Worm (Caenorhabditis elegans) whole organism, dauer: ENCODE data around the gene mtp-18.

Source experiments
- unc-62 ChIP-seq: sonication (generic microtip); optimal IDR thresholded peaks from 2 replicates; lab custom pipeline; 2017; ENCODE audit warnings: missing biosample characterization, missing genetic modification reagents, missing genetic modification characterization

mtp-18 gene

ce11 chrX:6201542-6201941 is 4.7 kb downstream of the mtp-18 start:
- no peak for TF ChIP-seq unc-62

- TF ChIP-seq unc-62: no peak
Measured at ce11 chrX:6196627-6197026, 9.6 kb downstream of the mtp-18 start, which contains the start of gene daf-9. Gene daf-9 (plus strand): TSS chrX:6196927.

- no peak for TF ChIP-seq unc-62
Measured at ce11 chrX:6194191-6194724, 11.9 kb downstream of the mtp-18 start, which contains the start of gene ceh-54. Gene ceh-54 (minus strand): TSS chrX:6194241.

ce11 chrX:6189955-6190354 is 16.2 kb downstream of the mtp-18 start, which contains the start of gene T13C5.9:
Gene T13C5.9 (plus strand): TSS chrX:6190255.
- no peak for TF ChIP-seq unc-62

- no peak for TF ChIP-seq unc-62
Measured at ce11 chrX:6187848-6188247, 18.4 kb downstream of the mtp-18 start, which contains the start of gene T13C5.10. Gene T13C5.10 (plus strand): TSS chrX:6188148.

- TF ChIP-seq unc-62: no peak
Measured at ce11 chrX:6184709-6185108, 21.5 kb downstream of the mtp-18 start, which contains the start of gene T13C5.2. Gene T13C5.2 (plus strand): TSS chrX:6185009.

- no peak for TF ChIP-seq unc-62
Measured at ce11 chrX:6180293-6180692, 25.9 kb downstream of the mtp-18 start, which contains the start of gene T13C5.7. Gene T13C5.7 (plus strand): TSS chrX:6180593.

- TF ChIP-seq unc-62: no peak
Measured at ce11 chrX:6178989-6179388, 27.2 kb downstream of the mtp-18 start.

- TF ChIP-seq unc-62: no peak
Measured at ce11 chrX:6177944-6178566, 28.1 kb downstream of the mtp-18 start, which contains the start of the genes T25B2.4 and T13C5.3. Gene T25B2.4 (plus strand): TSS chrX:6178244. Gene T13C5.3 (plus strand): TSS chrX:6178516.

- TF ChIP-seq unc-62: no peak
Measured at ce11 chrX:6175829-6176228, 30.4 kb downstream of the mtp-18 start, which contains the start of gene T25B2.3. Gene T25B2.3 (plus strand): TSS chrX:6176129.

- TF ChIP-seq unc-62: no peak
Measured at ce11 chrX:6173656-6174055, 32.5 kb downstream of the mtp-18 start, which contains the start of gene T25B2.1. Gene T25B2.1 (plus strand): TSS chrX:6173956.

ce11 chrX:6169252-6169651 is 37.0 kb downstream of the mtp-18 start, which contains the start of gene T25B2.2:
Gene T25B2.2 (plus strand): TSS chrX:6169643.
- TF ChIP-seq unc-62: no peak

- TF ChIP-seq unc-62: no peak
Measured at ce11 chrX:6167376-6167775, 38.8 kb downstream of the mtp-18 start.

ce11 chrX:6162037-6162436 is 44.2 kb downstream of the mtp-18 start:
- TF ChIP-seq unc-62: no peak

ce11 chrX:6160427-6160826 is 45.8 kb downstream of the mtp-18 start, which contains the start of gene odd-2:
Gene odd-2 (minus strand): TSS chrX:6160527.
- no peak for TF ChIP-seq unc-62

ce11 chrX:6159562-6159961 is 46.6 kb downstream of the mtp-18 start:
- TF ChIP-seq unc-62: no peak

- no peak for TF ChIP-seq unc-62
Measured at ce11 chrX:6157411-6157916, 48.7 kb downstream of the mtp-18 start.

- TF ChIP-seq unc-62: no peak
Measured at ce11 chrX:6155436-6155835, 50.8 kb downstream of the mtp-18 start.
